Fruit fly (Drosophila melanogaster) whole organism: ENCODE data around the gene CG43184.

Source experiments
- CG8478 ChIP-seq: fragments of >200 bp; optimal IDR thresholded peaks from 2 replicates; lab custom pipeline; 2018; ENCODE audit warnings: inconsistent platforms
- EcR ChIP-seq, 2 experiments: fragments of >200 bp; optimal IDR thresholded peaks; 2 replicates each; lab custom pipeline; 2017; ENCODE audit warnings: missing biosample characterization in 2 of 2, missing genetic modification characterization in 2 of 2, missing genetic modification reagents in 2 of 2
- psq ChIP-seq: fragments of >200 bp; optimal IDR thresholded peaks from 2 replicates; lab custom pipeline; 2017

- peak; percentile 88 to 94 for TF ChIP-seq EcR (GFP tag; optimal IDR thresholded peaks at IDR 0.05; lab: Kevin White, UChicago)
- TF ChIP-seq CG8478 (lab: Kevin White, UChicago), result no peak
- no peak for TF ChIP-seq psq (lab: Kevin White, UChicago)
Observed at dm6 chr3L:13845292-13845691, 7.7 kb downstream of the CG43184 start.
